Fruit fly (Drosophila melanogaster) whole organism, adult: ENCODE measurements around the gene CCAP.

Source experiments
- CG1620 ChIP-seq: fragments of 200-800 bp; sonication (Bioruptor generic); optimal IDR thresholded peaks from 2 replicates; lab custom pipeline; 2016; ENCODE audit warnings: missing biosample characterization, missing genetic modification characterization
- CG5204 ChIP-seq: fragments of 200-800 bp; sonication (Bioruptor generic); optimal IDR thresholded peaks from 2 replicates; lab custom pipeline; 2016; ENCODE audit warnings: missing biosample characterization, missing genetic modification characterization
- Clk ChIP-seq: fragments of 200-800 bp; sonication (Bioruptor generic); optimal IDR thresholded peaks from 2 replicates; lab custom pipeline; 2017; ENCODE audit warnings: missing biosample characterization, missing genetic modification characterization
- Crg-1 ChIP-seq: fragments of 200-800 bp; sonication (Bioruptor generic); optimal IDR thresholded peaks from 2 replicates; lab custom pipeline; 2016; ENCODE audit warnings: missing biosample characterization, missing genetic modification characterization
- Hr96 ChIP-seq: fragments of 200-800 bp; sonication (Bioruptor generic); optimal IDR thresholded peaks from 2 replicates; lab custom pipeline; 2016; ENCODE audit warnings: missing biosample characterization, missing genetic modification characterization
- Mnt ChIP-seq: fragments of 200-800 bp; sonication (Bioruptor generic); optimal IDR thresholded peaks from 2 replicates; lab custom pipeline; 2016; ENCODE audit warnings: missing biosample characterization, mild to moderate bottlenecking, missing genetic modification characterization
- cnc ChIP-seq, 2 experiments: fragments of >200 bp; optimal IDR thresholded peaks; 2 replicates each; lab custom pipeline; 2017
- kay ChIP-seq: fragments of 200-800 bp; sonication (Bioruptor generic); peaks from one replicate; lab custom pipeline; 2016; ENCODE audit warnings: missing biosample characterization, missing genetic modification characterization, borderline replicate concordance
- ovo ChIP-seq: fragments of 200-800 bp; sonication (Bioruptor generic); optimal IDR thresholded peaks from 2 replicates; lab custom pipeline; 2016; ENCODE audit warnings: missing biosample characterization, missing genetic modification characterization
- tj ChIP-seq: fragments of 200-800 bp; sonication (Bioruptor generic); optimal IDR thresholded peaks from 3 replicates; lab custom pipeline; 2017; ENCODE audit warnings: missing biosample characterization, mild to moderate bottlenecking, missing genetic modification characterization, moderate library complexity

DNA sequence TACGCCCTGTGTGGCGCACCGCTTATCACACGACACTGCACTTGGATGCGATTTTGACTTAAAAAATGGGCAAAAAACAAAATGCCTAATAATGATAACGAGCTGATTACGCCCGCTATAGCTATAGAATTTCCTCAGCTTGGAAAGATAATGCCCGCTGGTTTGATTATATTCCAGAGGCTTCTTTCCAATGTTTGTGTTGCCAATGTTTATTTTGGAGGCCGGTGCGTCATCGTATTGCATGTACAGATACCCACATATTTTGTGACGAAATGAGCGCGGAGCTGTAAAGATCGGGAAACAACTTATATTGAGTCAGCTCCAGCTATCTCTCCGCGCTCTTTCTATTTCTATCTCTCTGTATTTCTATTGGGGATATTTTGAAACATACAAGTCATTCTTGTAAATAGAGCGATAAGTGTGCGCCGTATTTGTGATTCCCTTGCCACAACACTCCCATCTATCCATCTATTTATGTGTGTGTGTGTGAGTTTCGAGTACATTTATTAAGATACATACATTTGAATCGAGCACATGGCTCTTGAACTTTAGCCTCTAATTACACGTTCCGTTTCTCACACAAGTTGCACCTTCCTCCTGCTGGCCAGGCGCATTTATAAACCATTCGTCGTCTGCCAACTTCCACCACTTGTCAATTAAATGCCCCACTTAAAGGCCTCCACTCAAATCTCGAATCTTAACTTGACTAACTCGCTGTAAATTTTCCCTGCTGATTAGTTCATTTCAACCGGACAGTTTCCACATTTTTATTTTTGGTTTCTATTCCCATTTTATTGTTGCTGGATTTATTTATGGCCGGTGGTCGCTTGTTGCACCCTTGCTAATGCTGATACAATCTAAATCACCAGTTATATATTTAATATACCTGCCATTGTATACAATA is 17.6 kb downstream of the CCAP start:
- TF ChIP-seq Hr96 (peak; percentile 21), Crg-1 (no peak), Clk (GFP tag; lab: Kevin White, UChicago) (peak; percentile 0), tj (GFP tag; lab: Kevin White, UChicago) (no peak), kay (GFP tag; lab: Kevin White, UChicago) (peak; percentile 95), cnc (optimal IDR thresholded peaks at IDR 0.05; lab: Kevin White, UChicago) (peak; percentile 13 to 91), ovo (GFP tag; lab: Kevin White, UChicago) (no peak), CG5204 (GFP tag; lab: Kevin White, UChicago) (no peak), CG1620 (GFP tag; lab: Kevin White, UChicago) (no peak), Mnt (GFP tag; lab: Kevin White, UChicago) (peak; percentile 14)
